Fruit fly (Drosophila melanogaster): ENCODE measurements around the gene CG14212.
A peak's percentile ranks its signal among the peaks of the same experiment; 100 is the strongest.

dm6 chrX:19662583-19663195 is 37.2 kb downstream of the CG14212 start:
- peak; percentile 11 for TF ChIP-seq CG7368 (GFP tag; optimal IDR thresholded peaks at IDR 0.05)
- TF ChIP-seq CG6854 (GFP tag; optimal IDR thresholded peaks at IDR 0.05): peak; percentile 48
- TF ChIP-seq Blimp-1 (GFP tag; optimal IDR thresholded peaks at IDR 0.05): no peak
- no peak for TF ChIP-seq CG8119 (GFP tag; IDR thresholded peaks at IDR 0.05)
- TF ChIP-seq OdsH (GFP tag; optimal IDR thresholded peaks at IDR 0.05): no peak
